Worm (Caenorhabditis elegans): Measurements from ENCODE around the gene Y17G7B.23.

ce11 chrII:12049281-12049680, 50.3 kb downstream of the Y17G7B.23 start, which contains the start of gene nadk-2:
- TF ChIP-seq duxl-1 (tag; optimal IDR thresholded peaks at IDR 0.05; ENCODE audit: poor library complexity) (no peak), skn-1 (tag; optimal IDR thresholded peaks at IDR 0.05) (no peak), nhr-10 (tag; optimal IDR thresholded peaks at IDR 0.05) (no peak), nhr-11 (tag; optimal IDR thresholded peaks at IDR 0.05) (no peak), nhr-76 (tag; optimal IDR thresholded peaks at IDR 0.05) (no peak), dmd-6 (GFP tag; IDR thresholded peaks at IDR 0.05) (no peak)

All from whole organism, L4 larva.